Fruit fly (Drosophila melanogaster) whole organism: ENCODE measurements around the gene CG43841.

Source experiments
- CG8478 ChIP-seq: fragments of >200 bp; optimal IDR thresholded peaks from 2 replicates; lab custom pipeline; 2018; ENCODE audit warnings: inconsistent platforms
- Dll ChIP-seq: fragments of >200 bp; optimal IDR thresholded peaks from 2 replicates; lab custom pipeline; 2017
- EcR ChIP-seq, 2 experiments: fragments of >200 bp; optimal IDR thresholded peaks; 2 replicates each; lab custom pipeline; 2017; ENCODE audit warnings: missing biosample characterization in 2 of 2, missing genetic modification characterization in 2 of 2, missing genetic modification reagents in 2 of 2
- pan ChIP-seq: fragments of >200 bp; optimal IDR thresholded peaks from 2 replicates; lab custom pipeline; 2017
- psq ChIP-seq: fragments of >200 bp; optimal IDR thresholded peaks from 2 replicates; lab custom pipeline; 2017
- usp ChIP-seq: fragments of >200 bp; optimal IDR thresholded peaks from 2 replicates; lab custom pipeline; 2017; ENCODE audit warnings: missing biosample characterization, missing genetic modification characterization, mixed read lengths

DNA sequence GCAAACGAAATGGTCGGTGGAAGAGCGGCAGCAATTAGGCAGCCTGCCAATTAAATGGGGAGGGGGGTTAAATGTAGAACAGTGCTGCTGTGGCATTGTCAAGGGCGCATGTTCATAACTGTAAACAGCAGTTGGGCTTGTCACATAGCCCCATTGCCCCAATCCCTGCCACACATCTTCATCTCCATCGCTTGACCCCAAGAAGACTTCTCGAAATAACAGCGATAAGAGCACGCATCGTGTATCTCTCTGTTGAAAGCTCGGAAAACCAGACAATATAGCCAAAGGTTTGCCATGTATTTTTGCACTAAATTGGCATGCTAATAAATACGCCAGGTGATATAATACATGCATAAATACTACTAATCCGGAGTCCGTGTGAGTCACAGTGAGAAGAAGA lies 36.9 kb upstream of the CG43841 start:
- TF ChIP-seq EcR (GFP tag; optimal IDR thresholded peaks at IDR 0.05; lab: Kevin White, UChicago) (no peak), CG8478 (no peak), psq (lab: Kevin White, UChicago) (no peak), Dll (lab: Kevin White, UChicago) (no peak), usp (GFP tag; lab: Kevin White, UChicago) (no peak), pan (lab: Kevin White, UChicago) (no peak)
